Worm (Caenorhabditis elegans) whole organism, midembryonic: ENCODE measurements around the gene irld-24.

Source experiments
- T22C8.4 ChIP-seq: fragments of 200-800 bp; sonication (Bioruptor generic); IDR thresholded peaks from 2 replicates; pipeline ENCODE4 v1.3.6; 2022; ENCODE audit warnings: missing genetic modification characterization, missing compliant biosample characterization
- cog-1 ChIP-seq: sonication (generic microtip); optimal IDR thresholded peaks from 2 replicates; lab custom pipeline; 2016; ENCODE audit warnings: missing genetic modification characterization, missing compliant biosample characterization
- ztf-23 ChIP-seq: fragments of 200-800 bp; sonication (Bioruptor generic); IDR thresholded peaks from 2 replicates; pipeline ENCODE4 v1.3.6; 2022; ENCODE audit warnings: missing genetic modification reagents, missing genetic modification characterization, missing compliant biosample characterization
- ztf-29 ChIP-seq: fragments of 200-800 bp; sonication (Bioruptor generic); IDR thresholded peaks from 2 replicates; pipeline ENCODE4 v1.3.6; 2022; ENCODE audit warnings: missing genetic modification reagents, missing genetic modification characterization, missing compliant biosample characterization

ce11 chrX:13959383-13959782 lies 27.0 kb upstream of the irld-24 start:
- TF ChIP-seq ztf-23 (GFP tag; lab: Robert Waterston, UW), result no peak
- TF ChIP-seq T22C8.4 (GFP tag; lab: Robert Waterston, UW), result no peak
- TF ChIP-seq ztf-29 (GFP tag; lab: Robert Waterston, UW), result no peak
- TF ChIP-seq cog-1 (tag; lab: Kevin White, UChicago), result no peak
